Worm (Caenorhabditis elegans) whole organism, young adult: ENCODE data around the gene adah-1.

ENCODE experiments used
- ama-1 ChIP-seq, 3 experiments: fragments of 150-350 bp in 1 of 3; sonication (generic microtip) in 2 of 3; optimal IDR thresholded peaks; 2 replicates each; lab custom pipeline; 2014 to 2018; ENCODE audit warnings: missing biosample characterization in 2 of 3, missing genetic modification characterization in 2 of 3, missing genetic modification reagents in 2 of 3
- bed-1 ChIP-seq: fragments of 200-800 bp; sonication (Bioruptor generic); IDR thresholded peaks from 2 replicates; pipeline ENCODE4 v1.3.6; 2022; ENCODE audit warnings: missing genetic modification reagents, missing genetic modification characterization, missing compliant biosample characterization
- lin-35 ChIP-seq, 3 experiments: fragments of 150-350 bp in 2 of 3; sonication (generic microtip) in 1 of 3; optimal IDR thresholded peaks; 2 replicates each; lab custom pipeline; 2014 to 2018; ENCODE audit warnings: missing biosample characterization in 3 of 3, missing genetic modification characterization in 3 of 3, missing genetic modification reagents in 3 of 3
- lir-1 ChIP-seq: fragments of 200-800 bp; sonication (Bioruptor generic); conservative IDR thresholded peaks from 2 replicates; pipeline ENCODE4 v1.3.6; 2022; ENCODE audit warnings: missing genetic modification reagents, missing genetic modification characterization, missing compliant biosample characterization
- madf-10 ChIP-seq: sonication (generic microtip); optimal IDR thresholded peaks from 2 replicates; lab custom pipeline; 2016; ENCODE audit warnings: mild to moderate bottlenecking, missing genetic modification characterization, missing compliant biosample characterization
- madf-6 ChIP-seq: fragments of 200-800 bp; sonication (Bioruptor generic); IDR thresholded peaks from 2 replicates; pipeline ENCODE4 v1.3.6; 2022; ENCODE audit warnings: missing genetic modification reagents, missing genetic modification characterization, missing compliant biosample characterization
- pha-4 ChIP-seq: fragments of 150-350 bp; sonication (generic microtip); optimal IDR thresholded peaks from 2 replicates; lab custom pipeline; 2014; ENCODE audit warnings: missing biosample characterization, missing genetic modification reagents, missing genetic modification characterization
- sea-2 ChIP-seq: fragments of 200-800 bp; sonication (Bioruptor generic); IDR thresholded peaks from 2 replicates; pipeline ENCODE4 v1.3.6; 2022; ENCODE audit warnings: missing genetic modification characterization, missing compliant biosample characterization
- snpc-3.4 ChIP-seq: sonication (generic microtip); optimal IDR thresholded peaks from 2 replicates; lab custom pipeline; 2017; ENCODE audit warnings: missing genetic modification characterization, mild to moderate bottlenecking, missing compliant biosample characterization, antibody characterized with exemption, moderate library complexity, missing genotype, missing genetic modification reagents
- snpc-4 ChIP-seq, 5 experiments: fragments of 150-350 bp in 1 of 5; sonication (generic microtip) in 4 of 5; optimal IDR thresholded peaks; 2 replicates each; lab custom pipeline; 2014 to 2018; ENCODE audit warnings: missing genetic modification characterization in 5 of 5, missing biosample characterization in 3 of 5, antibody characterized with exemption in 2 of 5, mild to moderate bottlenecking in 2 of 5, missing compliant biosample characterization in 2 of 5, missing genotype in 2 of 5, moderate library complexity in 2 of 5, missing genetic modification reagents in 1 of 5

DNA sequence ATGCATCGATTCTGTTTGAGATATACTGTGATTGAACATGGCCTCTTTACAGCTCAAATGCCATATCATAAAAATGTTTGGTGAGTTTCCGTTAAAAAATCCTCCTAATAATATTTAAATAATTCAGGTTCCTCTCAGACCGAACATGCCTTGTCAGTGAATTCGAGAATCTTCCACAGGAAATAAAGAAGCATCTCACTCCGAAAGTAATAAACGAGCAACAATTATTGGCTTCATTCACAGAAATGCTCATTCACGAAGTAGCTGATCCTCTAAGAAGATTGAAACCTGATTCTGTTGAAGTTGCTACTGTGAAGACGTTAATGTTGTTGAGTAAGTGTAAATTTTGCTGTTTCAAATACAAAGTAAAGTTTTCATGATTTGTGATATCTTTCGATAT is 28.1 kb downstream of the adah-1 start:
- TF ChIP-seq snpc-4 (GFP tag; optimal IDR thresholded peaks at IDR 0.05; lab: Kevin White, UChicago), result no peak
- no peak for TF ChIP-seq snpc-4 (tag; optimal IDR thresholded peaks at IDR 0.05; lab: Kevin White, UChicago)
- no peak for TF ChIP-seq lin-35 (GFP tag; optimal IDR thresholded peaks at IDR 0.05; lab: Kevin White, UChicago)
- no peak for TF ChIP-seq sea-2 (GFP tag; lab: Robert Waterston, UW)
- no peak for TF ChIP-seq ama-1 (optimal IDR thresholded peaks at IDR 0.05; lab: Kevin White, UChicago)
- TF ChIP-seq ama-1 (GFP tag; optimal IDR thresholded peaks at IDR 0.05; lab: Kevin White, UChicago), result no peak
- TF ChIP-seq madf-10 (tag; lab: Kevin White, UChicago), result no peak
- no peak for TF ChIP-seq snpc-3.4 (tag; lab: Kevin White, UChicago)
- TF ChIP-seq madf-6, result no peak
- no peak for TF ChIP-seq lir-1 (GFP tag; lab: Robert Waterston, UW)
- no peak for TF ChIP-seq pha-4 (tag; lab: Kevin White, UChicago)
- TF ChIP-seq bed-1 (GFP tag; lab: Robert Waterston, UW), result no peak
